Fruit fly (Drosophila melanogaster) whole organism: ENCODE data around the gene CG31957.

Experiments used
- CG8478 ChIP-seq: fragments of >200 bp; optimal IDR thresholded peaks from 2 replicates; lab custom pipeline; 2018; ENCODE audit warnings: inconsistent platforms
- Dll ChIP-seq: fragments of >200 bp; optimal IDR thresholded peaks from 2 replicates; lab custom pipeline; 2017
- EcR ChIP-seq, 2 experiments: fragments of >200 bp; optimal IDR thresholded peaks; 2 replicates each; lab custom pipeline; 2017; ENCODE audit warnings: missing biosample characterization in 2 of 2, missing genetic modification characterization in 2 of 2, missing genetic modification reagents in 2 of 2
- pan ChIP-seq: fragments of >200 bp; optimal IDR thresholded peaks from 2 replicates; lab custom pipeline; 2017
- psq ChIP-seq: fragments of >200 bp; optimal IDR thresholded peaks from 2 replicates; lab custom pipeline; 2017
- usp ChIP-seq: fragments of >200 bp; optimal IDR thresholded peaks from 2 replicates; lab custom pipeline; 2017; ENCODE audit warnings: missing biosample characterization, missing genetic modification characterization, mixed read lengths

CG31957 gene

dm6 chr2L:3827406-3828133 lies 44.7 kb downstream of the CG31957 start:
- TF ChIP-seq usp (GFP tag; lab: Kevin White, UChicago) (no peak), EcR (GFP tag; optimal IDR thresholded peaks at IDR 0.05; lab: Kevin White, UChicago) (no peak), pan (lab: Kevin White, UChicago) (no peak), psq (no peak), CG8478 (lab: Kevin White, UChicago) (no peak), Dll (lab: Kevin White, UChicago) (no peak)

dm6 chr2L:3825413-3825812 lies 46.8 kb downstream of the CG31957 start, which contains the start of gene slp1:
slp1 (plus strand) TSS chr2L:3825675.
- TF ChIP-seq pan (lab: Kevin White, UChicago): no peak
- no peak for TF ChIP-seq Dll (lab: Kevin White, UChicago)
- no peak for TF ChIP-seq EcR (GFP tag; optimal IDR thresholded peaks at IDR 0.05; lab: Kevin White, UChicago)
- no peak for TF ChIP-seq usp (GFP tag; lab: Kevin White, UChicago)
- no peak for TF ChIP-seq CG8478 (lab: Kevin White, UChicago)
- TF ChIP-seq psq: no peak

DNA sequence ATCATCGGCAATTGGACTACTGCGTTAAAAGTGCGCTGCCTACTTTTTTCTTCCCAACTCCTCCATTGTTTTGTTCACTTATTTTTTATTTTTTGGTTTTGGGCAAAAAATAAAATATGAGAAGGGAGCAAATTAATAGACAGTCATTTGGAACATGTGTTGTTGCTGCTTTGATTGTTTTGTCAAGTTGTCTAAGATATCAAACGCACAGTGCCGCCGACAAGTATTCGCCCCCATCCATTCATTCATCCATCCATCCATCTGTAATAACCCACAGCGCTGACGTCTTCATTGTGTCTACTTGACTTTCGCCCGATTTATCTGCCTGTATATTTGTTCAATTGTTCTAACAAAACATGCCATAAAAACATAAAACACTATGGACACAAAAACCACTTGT lies 48.4 kb downstream of the CG31957 start:
- TF ChIP-seq usp (GFP tag; lab: Kevin White, UChicago): no peak
- TF ChIP-seq EcR (GFP tag; optimal IDR thresholded peaks at IDR 0.05; lab: Kevin White, UChicago): no peak
- TF ChIP-seq psq: no peak
- no peak for TF ChIP-seq CG8478 (lab: Kevin White, UChicago)
- TF ChIP-seq Dll (lab: Kevin White, UChicago): no peak
- TF ChIP-seq pan (lab: Kevin White, UChicago): no peak

DNA sequence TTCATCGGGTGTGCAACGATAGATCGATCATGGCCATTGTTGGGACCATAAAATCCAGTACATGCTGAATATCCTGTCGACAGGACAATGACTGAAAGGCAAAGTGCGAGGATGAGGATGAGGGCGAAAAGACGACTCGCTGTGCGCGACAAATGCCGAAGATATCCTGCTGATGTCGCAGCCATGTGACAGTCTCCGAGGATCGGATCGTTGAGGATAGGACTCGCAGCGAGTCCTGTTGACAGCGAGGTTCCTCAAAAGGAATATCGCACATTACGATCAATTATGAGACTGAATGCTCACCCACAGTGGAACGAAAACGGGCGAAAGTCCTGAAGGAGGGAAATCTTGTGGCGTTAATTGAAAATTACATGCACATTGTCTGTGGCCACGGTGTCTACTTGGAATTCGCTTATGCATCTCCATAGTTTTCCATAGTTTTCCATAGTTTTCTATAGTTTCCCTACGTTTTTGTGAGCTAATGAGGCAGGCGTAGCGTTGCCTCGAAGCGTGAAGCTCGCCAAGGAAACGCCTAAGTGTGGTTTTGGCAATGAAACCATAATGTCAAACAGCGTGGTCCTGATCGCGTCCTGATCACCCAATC lies 49.7 kb downstream of the CG31957 start:
- TF ChIP-seq Dll (lab: Kevin White, UChicago): no peak
- no peak for TF ChIP-seq EcR (GFP tag; optimal IDR thresholded peaks at IDR 0.05; lab: Kevin White, UChicago)
- TF ChIP-seq psq: no peak
- TF ChIP-seq usp (GFP tag; lab: Kevin White, UChicago): no peak
- no peak for TF ChIP-seq pan (lab: Kevin White, UChicago)
- no peak for TF ChIP-seq CG8478 (lab: Kevin White, UChicago)
